Worm (Caenorhabditis elegans) whole organism, L1 larva: Measurements from ENCODE around the gene F13D11.3.

ENCODE experiments used
- C04F5.9 ChIP-seq: sonication (generic microtip); optimal IDR thresholded peaks from 2 replicates; lab custom pipeline; 2016; ENCODE audit warnings: missing genetic modification characterization, missing compliant biosample characterization
- C16A3.4 ChIP-seq: fragments of 150-350 bp; optimal IDR thresholded peaks from 2 replicates; lab custom pipeline; 2014; ENCODE audit warnings: missing biosample characterization, missing genetic modification characterization
- C34B4.2 ChIP-seq: sonication (generic microtip); optimal IDR thresholded peaks from 2 replicates; lab custom pipeline; 2017; ENCODE audit warnings: mild to moderate bottlenecking, missing genetic modification characterization, missing compliant biosample characterization
- ceh-63 ChIP-seq: fragments of 200-800 bp; sonication (Bioruptor generic); optimal IDR thresholded peaks from 2 replicates; lab custom pipeline; 2018; ENCODE audit warnings: mild to moderate bottlenecking, missing genetic modification characterization, missing compliant biosample characterization
- ceh-8 ChIP-seq: fragments of 200-800 bp; sonication (Bioruptor generic); optimal IDR thresholded peaks from 2 replicates; lab custom pipeline; 2018; ENCODE audit warnings: mild to moderate bottlenecking, missing genetic modification characterization, moderate library complexity, missing compliant biosample characterization
- ceh-88 ChIP-seq: fragments of 200-800 bp; sonication (Bioruptor generic); IDR thresholded peaks from 2 replicates; pipeline ENCODE4 v1.3.6; 2022; ENCODE audit warnings: missing genetic modification characterization, missing compliant biosample characterization
- ceh-90 ChIP-seq: sonication (generic microtip); optimal IDR thresholded peaks from 2 replicates; lab custom pipeline; 2016; ENCODE audit warnings: missing genetic modification characterization, missing compliant biosample characterization
- ces-1 ChIP-seq: fragments of 150-350 bp; optimal IDR thresholded peaks from 2 replicates; lab custom pipeline; 2014; ENCODE audit warnings: missing biosample characterization, missing genetic modification reagents, missing genetic modification characterization
- dpl-1 ChIP-seq, 3 experiments: fragments of 150-350 bp in 2 of 3; sonication (generic microtip) in 1 of 3; optimal IDR thresholded peaks; 2 replicates each; lab custom pipeline; 2014 to 2017; ENCODE audit warnings: missing biosample characterization in 3 of 3, missing genetic modification characterization in 3 of 3, missing genetic modification reagents in 3 of 3
- efl-3 ChIP-seq: fragments of 200-800 bp; sonication (Bioruptor generic); optimal IDR thresholded peaks from 2 replicates; lab custom pipeline; 2018; ENCODE audit warnings: mild to moderate bottlenecking, missing genetic modification characterization, missing compliant biosample characterization
- egl-27 ChIP-seq, 2 experiments: fragments of 150-350 bp in 1 of 2; sonication (generic microtip); optimal IDR thresholded peaks; 3 replicates each; lab custom pipeline; 2017 to 2018; ENCODE audit warnings: missing biosample characterization in 2 of 2, missing genetic modification characterization in 2 of 2, missing genetic modification reagents in 2 of 2
- elt-2 ChIP-seq: sonication (generic microtip); optimal IDR thresholded peaks from 2 replicates; lab custom pipeline; 2016; ENCODE audit warnings: missing genetic modification characterization, mild to moderate bottlenecking, inconsistent platforms, missing compliant biosample characterization, missing genetic modification reagents
- elt-3 ChIP-seq, 6 experiments: fragments of 150-350 bp in 1 of 6; sonication (generic microtip); optimal IDR thresholded peaks; 2 replicates each; lab custom pipeline; 2017 to 2018; ENCODE audit warnings: missing biosample characterization in 6 of 6, missing genetic modification characterization in 6 of 6, inconsistent platforms in 1 of 6
- fkh-4 ChIP-seq: sonication (generic microtip); optimal IDR thresholded peaks from 2 replicates; lab custom pipeline; 2016; ENCODE audit warnings: missing compliant biosample characterization, missing genetic modification characterization, borderline replicate concordance
- fos-1 ChIP-seq: fragments of 150-350 bp; optimal IDR thresholded peaks from 2 replicates; lab custom pipeline; 2014; ENCODE audit warnings: missing biosample characterization, missing genetic modification characterization
- grh-1 ChIP-seq: fragments of 200-800 bp; sonication (Bioruptor generic); IDR thresholded peaks from 2 replicates; pipeline ENCODE4 v1.3.6; 2022; ENCODE audit warnings: missing genetic modification reagents, missing genetic modification characterization, missing compliant biosample characterization
- hlh-17 ChIP-seq: fragments of 200-800 bp; sonication (Bioruptor generic); optimal IDR thresholded peaks from 2 replicates; lab custom pipeline; 2018; ENCODE audit warnings: missing genetic modification characterization, mild to moderate bottlenecking, missing compliant biosample characterization, moderate library complexity, borderline replicate concordance
- hlh-4 ChIP-seq: sonication (generic microtip); optimal IDR thresholded peaks from 2 replicates; lab custom pipeline; 2016; ENCODE audit warnings: mild to moderate bottlenecking, missing genetic modification characterization, missing compliant biosample characterization
- hpl-2 ChIP-seq: fragments of 150-350 bp; optimal IDR thresholded peaks from 2 replicates; lab custom pipeline; 2014; ENCODE audit warnings: missing biosample characterization, missing genetic modification reagents, missing genetic modification characterization
- irx-1 ChIP-seq: sonication (generic microtip); optimal IDR thresholded peaks from 2 replicates; lab custom pipeline; 2016; ENCODE audit warnings: missing genetic modification characterization, missing compliant biosample characterization
- isw-1 ChIP-seq: fragments of 200-800 bp; sonication (Bioruptor generic); IDR thresholded peaks from 2 replicates; pipeline ENCODE4 v1.3.6; 2022; ENCODE audit warnings: missing genetic modification characterization, missing compliant biosample characterization
- jun-1 ChIP-seq: fragments of 150-350 bp; optimal IDR thresholded peaks from 2 replicates; lab custom pipeline; 2014; ENCODE audit warnings: missing biosample characterization, missing genetic modification reagents, missing genetic modification characterization
- lin-15B ChIP-seq: fragments of 150-350 bp; sonication (generic microtip); optimal IDR thresholded peaks from 3 replicates; lab custom pipeline; 2014; ENCODE audit warnings: missing biosample characterization, missing genetic modification characterization
- lin-35 ChIP-seq, 2 experiments: fragments of 150-350 bp; optimal IDR thresholded peaks; 2 replicates each; lab custom pipeline; 2014; ENCODE audit warnings: missing biosample characterization in 2 of 2, missing genetic modification characterization in 2 of 2, missing genetic modification reagents in 2 of 2
- lir-3 ChIP-seq: sonication (generic microtip); optimal IDR thresholded peaks from 2 replicates; lab custom pipeline; 2016; ENCODE audit warnings: mild to moderate bottlenecking, missing genetic modification characterization, moderate library complexity, missing compliant biosample characterization; ENCODE audit not compliant: poor library complexity
- mdl-1 ChIP-seq, 2 experiments: fragments of 150-350 bp; optimal IDR thresholded peaks; 2 replicates each; lab custom pipeline; 2014 to 2017; ENCODE audit warnings: missing biosample characterization in 2 of 2, missing genetic modification characterization in 2 of 2, inconsistent platforms in 1 of 2
- mef-2 ChIP-seq: fragments of 150-350 bp; optimal IDR thresholded peaks from 2 replicates; lab custom pipeline; 2014; ENCODE audit warnings: missing biosample characterization, missing genetic modification characterization
- nhr-11 ChIP-seq: fragments of 150-350 bp; optimal IDR thresholded peaks from 2 replicates; lab custom pipeline; 2014; ENCODE audit warnings: missing biosample characterization, missing genetic modification characterization
- nhr-12 ChIP-seq: sonication (generic microtip); optimal IDR thresholded peaks from 2 replicates; lab custom pipeline; 2017; ENCODE audit warnings: missing biosample characterization, missing genetic modification characterization
- nhr-19 ChIP-seq: fragments of 200-800 bp; sonication (Bioruptor generic); conservative IDR thresholded peaks from 2 replicates; pipeline ENCODE4 v1.3.6; 2022; ENCODE audit warnings: missing genetic modification characterization, missing compliant biosample characterization
- nhr-237 ChIP-seq: fragments of 150-350 bp; optimal IDR thresholded peaks from 2 replicates; lab custom pipeline; 2014; ENCODE audit warnings: missing biosample characterization, missing genetic modification characterization
- nhr-28 ChIP-seq: fragments of 150-350 bp; optimal IDR thresholded peaks from 2 replicates; lab custom pipeline; 2014; ENCODE audit warnings: missing biosample characterization, missing genetic modification characterization
- nhr-47 ChIP-seq: sonication (generic microtip); optimal IDR thresholded peaks from 2 replicates; lab custom pipeline; 2016; ENCODE audit warnings: mild to moderate bottlenecking, missing genetic modification characterization, moderate library complexity, missing compliant biosample characterization
- nhr-76 ChIP-seq: sonication (generic microtip); optimal IDR thresholded peaks from 2 replicates; lab custom pipeline; 2017; ENCODE audit warnings: missing biosample characterization, missing genetic modification characterization
- nhr-77 ChIP-seq: fragments of 150-350 bp; optimal IDR thresholded peaks from 2 replicates; lab custom pipeline; 2014; ENCODE audit warnings: missing biosample characterization, missing genetic modification characterization
- nhr-84 ChIP-seq: sonication (generic microtip); optimal IDR thresholded peaks from 2 replicates; lab custom pipeline; 2017; ENCODE audit warnings: missing biosample characterization, missing genetic modification characterization
- nhr-90 ChIP-seq: sonication (generic microtip); optimal IDR thresholded peaks from 2 replicates; lab custom pipeline; 2016; ENCODE audit warnings: mild to moderate bottlenecking, missing genetic modification characterization, missing compliant biosample characterization; ENCODE audit not compliant: poor library complexity
- pag-3 ChIP-seq: sonication (generic microtip); optimal IDR thresholded peaks from 2 replicates; lab custom pipeline; 2017; ENCODE audit warnings: missing genetic modification characterization, mild to moderate bottlenecking, missing compliant biosample characterization, antibody characterized with exemption, borderline replicate concordance; ENCODE audit not compliant: insufficient read depth
- rnt-1 ChIP-seq: sonication (generic microtip); optimal IDR thresholded peaks from 2 replicates; lab custom pipeline; 2016; ENCODE audit warnings: mild to moderate bottlenecking, missing genetic modification characterization, moderate library complexity, missing compliant biosample characterization
- snu-23 ChIP-seq: sonication (generic microtip); optimal IDR thresholded peaks from 2 replicates; lab custom pipeline; 2016; ENCODE audit warnings: missing genetic modification characterization, missing compliant biosample characterization
- sup-37 ChIP-seq: fragments of 200-800 bp; sonication (Bioruptor generic); optimal IDR thresholded peaks from 2 replicates; lab custom pipeline; 2018; ENCODE audit warnings: mild to moderate bottlenecking, missing genetic modification characterization, missing compliant biosample characterization
- tbx-2 ChIP-seq: sonication (generic microtip); optimal IDR thresholded peaks from 2 replicates; lab custom pipeline; 2016; ENCODE audit warnings: missing genetic modification characterization, missing compliant biosample characterization
- unc-130 ChIP-seq: fragments of 150-350 bp; optimal IDR thresholded peaks from 2 replicates; lab custom pipeline; 2017; ENCODE audit warnings: missing biosample characterization, missing genetic modification characterization, inconsistent platforms
- unc-30 ChIP-seq: sonication (generic microtip); optimal IDR thresholded peaks from 2 replicates; lab custom pipeline; 2017; ENCODE audit warnings: missing biosample characterization, missing genetic modification characterization
- unc-62 ChIP-seq: fragments of 150-350 bp; optimal IDR thresholded peaks from 2 replicates; lab custom pipeline; 2014; ENCODE audit warnings: missing biosample characterization, missing genetic modification reagents, missing genetic modification characterization
- unc-86 ChIP-seq: sonication (generic microtip); optimal IDR thresholded peaks from 2 replicates; lab custom pipeline; 2016; ENCODE audit warnings: missing genetic modification characterization, missing compliant biosample characterization
- unc-98 ChIP-seq: fragments of 200-800 bp; sonication (Bioruptor generic); IDR thresholded peaks from 2 replicates; pipeline ENCODE4 v1.3.6; 2022; ENCODE audit warnings: missing genetic modification characterization, missing compliant biosample characterization
- vab-15 ChIP-seq: sonication (generic microtip); optimal IDR thresholded peaks from 2 replicates; lab custom pipeline; 2017; ENCODE audit warnings: missing genotype, mild to moderate bottlenecking, missing genetic modification characterization, missing compliant biosample characterization
- zag-1 ChIP-seq: fragments of 150-350 bp; optimal IDR thresholded peaks from 2 replicates; lab custom pipeline; 2014; ENCODE audit warnings: missing biosample characterization, missing genetic modification characterization
- zip-4 ChIP-seq: fragments of 200-800 bp; sonication (Bioruptor generic); optimal IDR thresholded peaks from 2 replicates; lab custom pipeline; 2018; ENCODE audit warnings: mild to moderate bottlenecking, missing genetic modification characterization, moderate library complexity, missing compliant biosample characterization
- ztf-4 ChIP-seq: fragments of 150-350 bp; optimal IDR thresholded peaks from 2 replicates; lab custom pipeline; 2014; ENCODE audit warnings: missing biosample characterization, missing genetic modification characterization

The F13D11.3 gene

ce11 chrX:5764739-5765138 lies 41.0 kb downstream of the F13D11.3 start (continued):
- no peak for TF ChIP-seq tbx-2 (tag; lab: Kevin White, UChicago)
- TF ChIP-seq, all 84 proteins: peak for 4

ce11 chrX:5763904-5764303 lies 41.8 kb downstream of the F13D11.3 start:
- no peak for TF ChIP-seq elt-2 (tag; lab: Kevin White, UChicago)
- TF ChIP-seq lin-35 (GFP tag; optimal IDR thresholded peaks at IDR 0.05; lab: Kevin White, UChicago), result peak; percentile 65 to 79
- no peak for TF ChIP-seq zag-1 (tag; lab: Kevin White, UChicago)
- no peak for TF ChIP-seq ceh-88 (GFP tag; lab: Robert Waterston, UW)
- TF ChIP-seq nhr-19 (GFP tag; lab: Robert Waterston, UW), result peak; percentile 51
- no peak for TF ChIP-seq egl-27 (tag; optimal IDR thresholded peaks at IDR 0.05; lab: Kevin White, UChicago)
- no peak for TF ChIP-seq jun-1 (tag; lab: Kevin White, UChicago)
- no peak for TF ChIP-seq hpl-2 (GFP tag; lab: Kevin White, UChicago)
- TF ChIP-seq hlh-4 (tag; lab: Kevin White, UChicago), result no peak
- no peak for TF ChIP-seq nhr-28 (tag; lab: Kevin White, UChicago)
- TF ChIP-seq snu-23 (GFP tag; lab: Kevin White, UChicago), result peak; percentile 68
- no peak for TF ChIP-seq unc-62 (GFP tag; lab: Kevin White, UChicago)
- TF ChIP-seq sup-37 (GFP tag; lab: Kevin White, UChicago), result no peak
- peak; percentile 60 for TF ChIP-seq rnt-1 (tag; lab: Kevin White, UChicago)
- no peak for TF ChIP-seq ceh-8 (GFP tag; lab: Kevin White, UChicago)
- no peak for TF ChIP-seq ceh-63 (GFP tag; lab: Kevin White, UChicago)
- TF ChIP-seq fos-1, result peak; percentile 15
- TF ChIP-seq fkh-4 (tag; lab: Kevin White, UChicago), result no peak
- TF ChIP-seq nhr-84 (tag; lab: Kevin White, UChicago), result no peak
- peak; percentile 9 for TF ChIP-seq vab-15
- TF ChIP-seq mdl-1 (tag; optimal IDR thresholded peaks at IDR 0.05; lab: Kevin White, UChicago), result peak in 1 of 2 experiments; percentile 63
- TF ChIP-seq ces-1 (GFP tag; lab: Kevin White, UChicago), result no peak
- TF ChIP-seq nhr-77 (tag; lab: Kevin White, UChicago), result no peak
- no peak for TF ChIP-seq mef-2
- TF ChIP-seq C16A3.4 (tag; lab: Kevin White, UChicago), result peak; percentile 30
- peak; percentile 30; the same call in 1 of the 2 replicates for TF ChIP-seq grh-1 (GFP tag; lab: Robert Waterston, UW)
- no peak for TF ChIP-seq lir-3 (tag; lab: Kevin White, UChicago)
- TF ChIP-seq C04F5.9, result no peak
- TF ChIP-seq zip-4 (GFP tag; lab: Kevin White, UChicago), result no peak
- TF ChIP-seq lin-15B (tag; lab: Kevin White, UChicago), result peak; percentile 10
- peak; percentile 25 to 66 (median 44) for TF ChIP-seq dpl-1 (GFP tag; optimal IDR thresholded peaks at IDR 0.05; lab: Kevin White, UChicago)
- peak; percentile 5 for TF ChIP-seq ztf-4 (tag; lab: Kevin White, UChicago)
- no peak for TF ChIP-seq irx-1 (tag; lab: Kevin White, UChicago)
- TF ChIP-seq elt-3 (tag; optimal IDR thresholded peaks at IDR 0.05; lab: Kevin White, UChicago), result no peak
- no peak for TF ChIP-seq efl-3 (GFP tag; lab: Kevin White, UChicago)
- TF ChIP-seq pag-3 (tag; lab: Kevin White, UChicago), result no peak
- TF ChIP-seq nhr-76 (tag; lab: Kevin White, UChicago), result no peak
- TF ChIP-seq nhr-47 (tag; lab: Kevin White, UChicago), result peak; percentile 45
- TF ChIP-seq isw-1 (GFP tag; lab: Robert Waterston, UW), result no peak
- no peak for TF ChIP-seq unc-98 (GFP tag; lab: Robert Waterston, UW)
- TF ChIP-seq ceh-90 (tag; lab: Kevin White, UChicago), result no peak
- TF ChIP-seq hlh-17, result no peak
- TF ChIP-seq unc-30 (tag; lab: Kevin White, UChicago), result no peak
- TF ChIP-seq unc-130 (tag; lab: Kevin White, UChicago), result peak; percentile 29
- no peak for TF ChIP-seq nhr-237 (tag; lab: Kevin White, UChicago)
- TF ChIP-seq unc-86 (tag; lab: Kevin White, UChicago), result peak; percentile 18
- no peak for TF ChIP-seq nhr-12 (tag; lab: Kevin White, UChicago)
- TF ChIP-seq nhr-90 (tag; lab: Kevin White, UChicago), result peak; percentile 4
- no peak for TF ChIP-seq C34B4.2 (tag; lab: Kevin White, UChicago)
- no peak for TF ChIP-seq nhr-11 (tag; lab: Kevin White, UChicago)
